Worm (Caenorhabditis elegans) whole organism, midembryonic: ENCODE data around the gene lact-4.

Experiments used
- T22C8.4 ChIP-seq: fragments of 200-800 bp; sonication (Bioruptor generic); IDR thresholded peaks from 2 replicates; pipeline ENCODE4 v1.3.6; 2022; ENCODE audit warnings: missing genetic modification characterization, missing compliant biosample characterization
- cog-1 ChIP-seq: sonication (generic microtip); optimal IDR thresholded peaks from 2 replicates; lab custom pipeline; 2016; ENCODE audit warnings: missing genetic modification characterization, missing compliant biosample characterization

- no peak for TF ChIP-seq cog-1 (tag; lab: Kevin White, UChicago)
- no peak for TF ChIP-seq T22C8.4 (GFP tag; lab: Robert Waterston, UW)
These were observed 45.0 kb upstream of the lact-4 start, which contains the start of the genes prp-9 and mrps-18B for ce11 chrII:8525133-8525736.
